Fruit fly (Drosophila melanogaster): ENCODE data around the gene CG17147.

The CG17147 gene

dm6 chr3L:20247513-20248173, 23.9 kb downstream of the CG17147 start, which contains the start of gene rdgC (continued):
- no peak for TF ChIP-seq CG16813 (GFP tag; IDR thresholded peaks at IDR 0.05; ENCODE audit: partially characterized antibody)
- peak; percentile 86 for TF ChIP-seq gsb-n (tag; optimal IDR thresholded peaks at IDR 0.05)
- TF ChIP-seq CG17802 (tag; optimal IDR thresholded peaks at IDR 0.05), result peak; percentile 85
- TF ChIP-seq lmd (GFP tag; IDR thresholded peaks at IDR 0.05), result peak; percentile 96
- 0 out of 2 replicates have a peak, but pooled peaks have one; percentile 13 for TF ChIP-seq CG42726 (GFP tag; IDR thresholded peaks at IDR 0.05; ENCODE audit: partially characterized antibody)
- TF ChIP-seq CG16815 (GFP tag; optimal IDR thresholded peaks at IDR 0.05), result peak; percentile 81
- TF ChIP-seq CG15514 (GFP tag; optimal IDR thresholded peaks at IDR 0.05), result peak; percentile 92
- TF ChIP-seq Mrtf (GFP tag; IDR thresholded peaks at IDR 0.05), result peak; percentile 96
- TF ChIP-seq CG7839 (tag; optimal IDR thresholded peaks at IDR 0.05), result peak; percentile 97
- TF ChIP-seq Antp (GFP tag; optimal IDR thresholded peaks at IDR 0.05), result peak; percentile 96
- TF ChIP-seq Poxn (GFP tag; IDR thresholded peaks at IDR 0.05), result peak; percentile 81
- peak; percentile 94 for TF ChIP-seq Blimp-1 (GFP tag; optimal IDR thresholded peaks at IDR 0.05)
- peak; percentile 89 for TF ChIP-seq odd (GFP tag; optimal IDR thresholded peaks at IDR 0.05)
- TF ChIP-seq CG15696 (tag; optimal IDR thresholded peaks at IDR 0.05), result peak; percentile 61
- TF ChIP-seq CG12942 (GFP tag; optimal IDR thresholded peaks at IDR 0.05), result peak; percentile 93
- TF ChIP-seq danr (GFP tag; IDR thresholded peaks at IDR 0.05), result peak; percentile 88
- TF ChIP-seq unc-4 (GFP tag; IDR thresholded peaks at IDR 0.05; ENCODE audit: partially characterized antibody), result 0 out of 2 replicates have a peak, but pooled peaks have one; percentile 28
- peak; percentile 87 for TF ChIP-seq kah (GFP tag; optimal IDR thresholded peaks at IDR 0.05)
- TF ChIP-seq CG12769 (tag; optimal IDR thresholded peaks at IDR 0.05), result peak; percentile 99
- TF ChIP-seq Lpt (GFP tag; optimal IDR thresholded peaks at IDR 0.05), result no peak
- peak; percentile 89 for TF ChIP-seq CG6175 (GFP tag; IDR thresholded peaks at IDR 0.05)
- peak; percentile 83 for TF ChIP-seq CG11560 (tag; IDR thresholded peaks at IDR 0.05)
- peak; percentile 80 for TF ChIP-seq ash1 (GFP tag; optimal IDR thresholded peaks at IDR 0.05)
- TF ChIP-seq onecut (GFP tag; IDR thresholded peaks at IDR 0.05), result peak; percentile 92
- TF ChIP-seq pzg (GFP tag; optimal IDR thresholded peaks at IDR 0.05), result peak; percentile 17
- peak; percentile 96 for TF ChIP-seq ase (GFP tag; IDR thresholded peaks at IDR 0.05)
- peak; percentile 72 for TF ChIP-seq sima (GFP tag; optimal IDR thresholded peaks at IDR 0.05)
- TF ChIP-seq CG15479 (GFP tag; optimal IDR thresholded peaks at IDR 0.05), result no peak
- TF ChIP-seq kni (GFP tag; optimal IDR thresholded peaks at IDR 0.05), result no peak
- peak; percentile 57 for TF ChIP-seq YL-1 (GFP tag; optimal IDR thresholded peaks at IDR 0.05)
- peak; percentile 95 for TF ChIP-seq CG30403 (GFP tag; optimal IDR thresholded peaks at IDR 0.05)
- TF ChIP-seq Atf3 (GFP tag; optimal IDR thresholded peaks at IDR 0.05), result peak; percentile 89
- no peak for TF ChIP-seq Sin3A (optimal IDR thresholded peaks at IDR 0.05)
- TF ChIP-seq CG9437 (GFP tag; optimal IDR thresholded peaks at IDR 0.05), result peak; percentile 85
- TF ChIP-seq tio (GFP tag; optimal IDR thresholded peaks at IDR 0.05), result peak; percentile 92
- TF ChIP-seq bowl (GFP tag; IDR thresholded peaks at IDR 0.05), result peak; percentile 91
- TF ChIP-seq Bteb2 (GFP tag; optimal IDR thresholded peaks at IDR 0.05), result peak; percentile 94
- no peak for TF ChIP-seq CG10431 (GFP tag; optimal IDR thresholded peaks at IDR 0.05)
- no peak for TF ChIP-seq pita (GFP tag; optimal IDR thresholded peaks at IDR 0.05)
- TF ChIP-seq HLHmδ (GFP tag; optimal IDR thresholded peaks at IDR 0.05), result no peak
- peak; percentile 62 for TF ChIP-seq CTCF (GFP tag; optimal IDR thresholded peaks at IDR 0.05)
- TF ChIP-seq CG10147 (GFP tag; optimal IDR thresholded peaks at IDR 0.05), result peak; percentile 96
- TF ChIP-seq CG6254 (GFP tag; optimal IDR thresholded peaks at IDR 0.05), result peak; percentile 85
- TF ChIP-seq CG3281 (GFP tag; optimal IDR thresholded peaks at IDR 0.05), result peak; percentile 94
- peak; percentile 80 for TF ChIP-seq Nf-YB (GFP tag; optimal IDR thresholded peaks at IDR 0.05)
- peak; percentile 89 for TF ChIP-seq trem (tag; optimal IDR thresholded peaks at IDR 0.05)
- peak; percentile 77 for TF ChIP-seq CG30431 (GFP tag; optimal IDR thresholded peaks at IDR 0.05)
- no peak for TF ChIP-seq nerfin-2 (GFP tag; IDR thresholded peaks at IDR 0.05; ENCODE audit: partially characterized antibody)
- peak; percentile 92 for TF ChIP-seq wdn (GFP tag; IDR thresholded peaks at IDR 0.05)
- TF ChIP-seq HHEX (GFP tag; optimal IDR thresholded peaks at IDR 0.05), result peak; percentile 96

Measured in whole organism, embryonic.